Worm (Caenorhabditis elegans) whole organism, mixed stage, embryonic: ENCODE measurements around the gene F45E1.5.

ENCODE experiments used
- blmp-1 ChIP-seq: fragments of 150-350 bp; optimal IDR thresholded peaks from 2 replicates; lab custom pipeline; 2014; ENCODE audit warnings: missing biosample characterization, missing genetic modification characterization
- drap-1 ChIP-seq: fragments of 200-800 bp; sonication (Bioruptor generic); optimal IDR thresholded peaks from 3 replicates; lab custom pipeline; 2018; ENCODE audit warnings: mild to moderate bottlenecking, missing genetic modification characterization, missing compliant biosample characterization
- elt-1 ChIP-seq: sonication (generic microtip); optimal IDR thresholded peaks from 2 replicates; lab custom pipeline; 2017; ENCODE audit warnings: missing genetic modification characterization, mild to moderate bottlenecking, missing compliant biosample characterization, antibody characterized with exemption, moderate library complexity, borderline replicate concordance; ENCODE audit not compliant: insufficient read depth
- lsy-2 ChIP-seq: fragments of 150-350 bp; optimal IDR thresholded peaks from 2 replicates; lab custom pipeline; 2014; ENCODE audit warnings: missing biosample characterization, missing genetic modification characterization
- mep-1 ChIP-seq: fragments of 150-350 bp; optimal IDR thresholded peaks from 2 replicates; lab custom pipeline; 2017; ENCODE audit warnings: missing biosample characterization, missing genetic modification reagents, missing genetic modification characterization, inconsistent platforms
- nhr-12 ChIP-seq: fragments of 150-350 bp; optimal IDR thresholded peaks from 2 replicates; lab custom pipeline; 2014; ENCODE audit warnings: missing biosample characterization, missing genetic modification characterization
- nhr-76 ChIP-seq: sonication (generic microtip); optimal IDR thresholded peaks from 2 replicates; lab custom pipeline; 2017; ENCODE audit warnings: missing biosample characterization, missing genetic modification characterization
- pha-4 ChIP-seq: fragments of 150-350 bp; optimal IDR thresholded peaks from 2 replicates; lab custom pipeline; 2018; ENCODE audit warnings: missing biosample characterization, missing genetic modification reagents, missing genetic modification characterization
- snpc-4 ChIP-seq: fragments of 150-350 bp; optimal IDR thresholded peaks from 2 replicates; lab custom pipeline; 2014; ENCODE audit warnings: missing biosample characterization, missing genetic modification characterization
- tbx-8 ChIP-seq: fragments of 200-800 bp; sonication (Bioruptor generic); optimal IDR thresholded peaks from 2 replicates; lab custom pipeline; 2018; ENCODE audit warnings: mild to moderate bottlenecking, missing genetic modification characterization, moderate library complexity, missing compliant biosample characterization
- unc-39 ChIP-seq: fragments of 150-350 bp; optimal IDR thresholded peaks from 2 replicates; lab custom pipeline; 2014; ENCODE audit warnings: missing biosample characterization, missing genetic modification characterization
- unc-62 ChIP-seq: fragments of 150-350 bp; optimal IDR thresholded peaks from 2 replicates; lab custom pipeline; 2014; ENCODE audit warnings: missing biosample characterization, missing genetic modification reagents, missing genetic modification characterization

ce11 chrX:8018441-8018840 lies 41.9 kb downstream of the F45E1.5 start:
- TF ChIP-seq lsy-2 (no peak), nhr-12 (tag; lab: Kevin White, UChicago) (no peak), pha-4 (tag; lab: Kevin White, UChicago) (no peak), snpc-4 (tag; lab: Kevin White, UChicago) (no peak), tbx-8 (GFP tag; lab: Kevin White, UChicago) (no peak), nhr-76 (tag; lab: Kevin White, UChicago) (no peak), unc-39 (no peak), mep-1 (no peak), elt-1 (no peak), unc-62 (GFP tag; lab: Kevin White, UChicago) (no peak), blmp-1 (no peak), drap-1 (GFP tag; lab: Kevin White, UChicago) (no peak)
